Worm (Caenorhabditis elegans) whole organism, L4 larva: ENCODE measurements around the gene dhs-16.

ENCODE experiments used
- Y5F2A.4 ChIP-seq: fragments of 200-800 bp; sonication (Bioruptor generic); optimal IDR thresholded peaks from 2 replicates; lab custom pipeline; 2018; ENCODE audit warnings: mild to moderate bottlenecking, missing genetic modification characterization, missing compliant biosample characterization
- ZK337.2 ChIP-seq: fragments of 200-800 bp; sonication (Bioruptor generic); IDR thresholded peaks from 2 replicates; pipeline ENCODE4 v1.3.6; 2022; ENCODE audit warnings: missing genetic modification reagents, missing genetic modification characterization, missing compliant biosample characterization
- aha-1 ChIP-seq: fragments of 150-350 bp; peaks from one replicate; lab custom pipeline; 2014; ENCODE audit warnings: missing biosample characterization, missing genetic modification characterization
- ama-1 ChIP-seq: fragments of 150-350 bp; optimal IDR thresholded peaks from 2 replicates; lab custom pipeline; 2014; ENCODE audit warnings: inconsistent platforms, mixed read lengths
- attf-4 ChIP-seq: sonication (generic microtip); optimal IDR thresholded peaks from 3 replicates; lab custom pipeline; 2017; ENCODE audit warnings: missing biosample characterization, missing genetic modification characterization
- dmd-9 ChIP-seq: fragments of 200-800 bp; sonication (Bioruptor generic); IDR thresholded peaks from 2 replicates; pipeline ENCODE4 v1.3.6; 2022; ENCODE audit warnings: missing genetic modification reagents, missing genetic modification characterization, missing compliant biosample characterization
- duxl-1 ChIP-seq: sonication (generic microtip); optimal IDR thresholded peaks from 2 replicates; lab custom pipeline; 2016; ENCODE audit warnings: mild to moderate bottlenecking, missing genetic modification characterization, moderate library complexity, missing compliant biosample characterization; ENCODE audit not compliant: poor library complexity
- dve-1 ChIP-seq: sonication (generic microtip); optimal IDR thresholded peaks from 2 replicates; lab custom pipeline; 2017; ENCODE audit warnings: antibody characterized with exemption, mild to moderate bottlenecking, missing genetic modification characterization, missing compliant biosample characterization; ENCODE audit not compliant: insufficient read depth
- egl-27 ChIP-seq: sonication (generic microtip); optimal IDR thresholded peaks from 3 replicates; lab custom pipeline; 2017; ENCODE audit warnings: missing biosample characterization, missing genetic modification reagents, missing genetic modification characterization
- egl-43 ChIP-seq: fragments of 200-800 bp; sonication (Bioruptor generic); IDR thresholded peaks from 2 replicates; pipeline ENCODE4 v1.3.6; 2022; ENCODE audit warnings: missing genetic modification reagents, missing genetic modification characterization, missing compliant biosample characterization
- fkh-10 ChIP-seq: fragments of 150-350 bp; optimal IDR thresholded peaks from 2 replicates; lab custom pipeline; 2014; ENCODE audit warnings: missing biosample characterization, missing genetic modification reagents, missing genetic modification characterization
- hif-1 ChIP-seq, 2 experiments: sonication (generic microtip); optimal IDR thresholded peaks; 2 replicates each; lab custom pipeline; 2016 to 2017; ENCODE audit warnings: missing compliant biosample characterization in 2 of 2, missing genetic modification characterization in 2 of 2, missing genetic modification reagents in 2 of 2, missing genotype in 2 of 2, mild to moderate bottlenecking in 1 of 2
- hlh-11 ChIP-seq: fragments of 200-800 bp; sonication (Bioruptor generic); optimal IDR thresholded peaks from 2 replicates; lab custom pipeline; 2018; ENCODE audit warnings: mild to moderate bottlenecking, missing genetic modification characterization, missing compliant biosample characterization
- hlh-30 ChIP-seq: sonication (generic microtip); optimal IDR thresholded peaks from 2 replicates; lab custom pipeline; 2017; ENCODE audit warnings: antibody characterized with exemption, mild to moderate bottlenecking, missing genetic modification characterization, missing compliant biosample characterization; ENCODE audit not compliant: insufficient read depth
- lin-1 ChIP-seq: fragments of 200-800 bp; sonication (Bioruptor generic); IDR thresholded peaks from 2 replicates; pipeline ENCODE4 v1.3.6; 2022; ENCODE audit warnings: missing genetic modification reagents, missing genetic modification characterization, missing compliant biosample characterization
- lin-15B ChIP-seq: fragments of 150-350 bp; sonication (generic microtip); optimal IDR thresholded peaks from 3 replicates; lab custom pipeline; 2014; ENCODE audit warnings: missing biosample characterization, missing genetic modification characterization
- lir-3 ChIP-seq: sonication (generic microtip); optimal IDR thresholded peaks from 2 replicates; lab custom pipeline; 2016; ENCODE audit warnings: mild to moderate bottlenecking, missing genetic modification characterization, missing compliant biosample characterization
- mep-1 ChIP-seq: fragments of 150-350 bp; sonication (generic microtip); optimal IDR thresholded peaks from 3 replicates; lab custom pipeline; 2014; ENCODE audit warnings: missing biosample characterization, missing genetic modification characterization
- mxl-3 ChIP-seq: fragments of 200-800 bp; sonication (Bioruptor generic); optimal IDR thresholded peaks from 2 replicates; lab custom pipeline; 2018; ENCODE audit warnings: mild to moderate bottlenecking, missing genetic modification characterization, missing compliant biosample characterization
- nhr-102 ChIP-seq: sonication (generic microtip); optimal IDR thresholded peaks from 2 replicates; lab custom pipeline; 2016; ENCODE audit warnings: mild to moderate bottlenecking, missing genetic modification characterization, moderate library complexity, missing compliant biosample characterization
- nhr-48 ChIP-seq: sonication (generic microtip); optimal IDR thresholded peaks from 2 replicates; lab custom pipeline; 2016; ENCODE audit warnings: mild to moderate bottlenecking, missing genetic modification characterization, missing compliant biosample characterization
- nhr-6 ChIP-seq: fragments of 150-350 bp; optimal IDR thresholded peaks from 2 replicates; lab custom pipeline; 2014; ENCODE audit warnings: missing biosample characterization, missing genetic modification characterization
- nhr-76 ChIP-seq: fragments of 150-350 bp; optimal IDR thresholded peaks from 2 replicates; lab custom pipeline; 2014; ENCODE audit warnings: missing biosample characterization, missing genetic modification characterization
- saeg-2 ChIP-seq: fragments of 200-800 bp; sonication (Bioruptor generic); IDR thresholded peaks from 2 replicates; pipeline ENCODE4 v1.3.6; 2022; ENCODE audit warnings: missing genetic modification reagents, missing genetic modification characterization, missing compliant biosample characterization
- skn-1 ChIP-seq: fragments of 150-350 bp; optimal IDR thresholded peaks from 2 replicates; lab custom pipeline; 2014; ENCODE audit warnings: missing biosample characterization, missing genetic modification characterization
- tra-1 ChIP-seq: fragments of 200-800 bp; sonication (Bioruptor generic); IDR thresholded peaks from 2 replicates; pipeline ENCODE4 v1.3.6; 2022; ENCODE audit warnings: missing genetic modification reagents, missing genetic modification characterization, missing compliant biosample characterization
- unc-39 ChIP-seq: sonication (generic microtip); optimal IDR thresholded peaks from 2 replicates; lab custom pipeline; 2017; ENCODE audit warnings: missing biosample characterization, missing genetic modification characterization
- unc-62 ChIP-seq, 3 experiments: fragments of 150-350 bp in 1 of 3; sonication (generic microtip); optimal IDR thresholded peaks in 2 of 3; peaks in 1 of 3; 1 replicate in 1 of 3; 2 replicates in 2 of 3; lab custom pipeline; 2014 to 2017; ENCODE audit warnings: missing biosample characterization in 3 of 3, missing genetic modification characterization in 3 of 3, missing genetic modification reagents in 3 of 3, missing genotype in 1 of 3
- zip-11 ChIP-seq: fragments of 200-800 bp; sonication (Bioruptor generic); IDR thresholded peaks from 2 replicates; pipeline ENCODE4 v1.3.6; 2022; ENCODE audit warnings: missing genetic modification characterization, missing compliant biosample characterization

Gene dhs-16

DNA sequence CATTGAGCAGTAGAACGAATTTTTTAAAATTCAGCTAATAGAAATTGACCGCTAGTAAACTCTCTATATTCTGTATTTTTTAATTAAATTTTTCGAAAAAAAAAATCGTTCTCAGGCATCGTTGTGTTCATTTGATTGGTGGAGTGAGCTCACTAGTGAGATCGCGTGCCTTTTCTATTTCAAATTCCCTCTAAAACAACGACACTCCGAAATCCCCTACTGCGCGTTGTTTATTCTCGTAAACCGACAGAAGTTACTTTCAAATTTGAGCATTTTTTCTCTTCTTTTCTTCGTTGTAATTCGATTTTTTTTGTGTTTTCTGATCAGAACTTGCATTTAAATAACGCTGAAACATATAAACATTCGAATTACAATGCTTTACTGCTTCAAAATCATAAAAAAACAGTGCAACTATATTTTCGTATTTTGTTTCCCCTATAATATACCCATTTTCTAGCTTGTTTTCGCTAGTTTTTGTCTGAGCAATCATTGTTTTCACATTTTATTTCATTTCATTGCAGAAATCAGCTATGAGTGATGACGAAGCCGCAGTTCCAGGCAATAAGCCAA, 44.0 kb upstream of the dhs-16 start, which contains the start of gene syf-3 (continued):
- no peak for TF ChIP-seq dve-1 (tag; lab: Kevin White, UChicago)
- TF ChIP-seq egl-43 (GFP tag; lab: Robert Waterston, UW) = no peak

DNA sequence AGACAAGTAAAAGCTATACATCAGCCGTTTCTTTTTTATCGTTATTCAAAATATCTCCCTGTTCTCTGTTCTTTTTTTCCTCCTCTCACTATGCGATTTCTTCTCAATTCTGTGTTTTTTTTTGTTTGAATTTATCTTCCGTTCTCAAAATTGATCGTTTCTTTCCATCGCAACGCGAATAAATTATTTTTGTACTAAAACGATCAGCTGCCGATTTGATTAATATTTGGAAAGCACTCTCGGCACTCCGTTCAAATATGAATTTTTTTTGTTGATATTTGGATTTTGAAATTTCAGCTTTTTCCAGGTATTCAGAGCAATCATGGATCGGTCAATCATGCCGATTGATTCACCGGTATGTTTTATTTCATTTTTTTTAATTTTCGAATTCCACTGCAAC, 40.4 kb upstream of the dhs-16 start, which contains the start of gene pst-1:
Gene pst-1, plus strand, starts transcription at position 301 of the 400 bp plus-strand sequence.
- TF ChIP-seq lir-3 = no peak
- TF ChIP-seq nhr-48 (tag; lab: Kevin White, UChicago) = no peak
- no peak for TF ChIP-seq hif-1 (tag; optimal IDR thresholded peaks at IDR 0.05; lab: Kevin White, UChicago)
- TF ChIP-seq nhr-76 (tag; lab: Kevin White, UChicago) = no peak
- TF ChIP-seq aha-1 = no peak
- TF ChIP-seq hlh-11 (tag; lab: Kevin White, UChicago) = no peak

DNA sequence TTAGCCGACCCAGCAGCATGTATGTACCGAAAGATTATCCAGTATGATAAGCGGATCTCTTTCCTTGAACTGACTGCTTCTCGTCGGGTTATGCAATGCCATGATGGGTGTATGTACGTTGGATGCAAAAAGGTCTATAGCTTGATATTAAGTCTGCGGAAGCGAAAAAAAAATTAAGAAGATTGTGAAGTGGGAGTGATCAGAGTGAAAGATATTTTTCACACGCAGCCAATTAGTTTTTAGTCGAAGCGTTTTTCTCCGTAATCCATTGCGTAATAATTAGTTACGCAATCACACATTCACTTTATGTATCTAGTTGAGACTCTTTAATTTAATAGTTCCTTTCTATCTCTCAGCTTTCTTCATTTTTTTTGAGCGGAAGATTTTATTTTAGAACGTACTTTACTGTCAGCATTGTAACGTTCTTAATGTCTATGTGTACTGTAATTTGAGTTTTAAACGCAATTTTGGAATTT, 33.8 kb upstream of the dhs-16 start:
- TF ChIP-seq nhr-48 (tag; lab: Kevin White, UChicago) (peak; percentile 61), unc-62 (GFP tag; optimal IDR thresholded peaks at IDR 0.05 in 1 of 2; lab: Kevin White, UChicago) (peak in 1 of 2 experiments; percentile 90), unc-62 (tag; optimal IDR thresholded peaks at IDR 0.05; lab: Kevin White, UChicago) (no peak), zip-11 (GFP tag; lab: Robert Waterston, UW) (no peak)

DNA sequence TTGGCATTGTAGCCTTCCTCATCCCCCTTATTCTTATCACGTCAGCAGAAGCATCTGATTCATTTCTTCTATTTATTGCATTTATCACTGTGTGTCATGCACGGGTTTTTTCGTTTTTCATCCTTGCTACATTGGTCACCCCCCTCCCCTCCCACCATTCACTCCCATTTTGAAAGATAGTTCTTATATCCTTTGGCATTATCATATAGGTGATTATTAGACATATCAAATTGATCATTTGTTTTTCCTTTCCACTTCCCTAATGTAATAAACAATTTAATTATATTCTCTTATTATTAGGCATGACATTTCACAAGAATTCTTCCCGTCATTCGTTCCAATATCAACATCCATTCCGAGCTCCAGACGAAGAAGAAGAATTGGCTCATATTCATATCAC, 32.4 kb upstream of the dhs-16 start, which contains the start of gene M03F8.1:
Gene M03F8.1, plus strand, starts transcription at position 301 of the 400 bp plus-strand sequence.
- peak in 1 of 2 experiments; percentile 75 for TF ChIP-seq unc-62 (GFP tag; optimal IDR thresholded peaks at IDR 0.05 in 1 of 2; lab: Kevin White, UChicago)
- no peak for TF ChIP-seq unc-62 (tag; optimal IDR thresholded peaks at IDR 0.05; lab: Kevin White, UChicago)
- TF ChIP-seq hlh-30 (tag; lab: Kevin White, UChicago) = peak; percentile 51
- no peak for TF ChIP-seq mep-1 (tag; lab: Kevin White, UChicago)
- TF ChIP-seq nhr-102 (tag; lab: Kevin White, UChicago) = no peak
- no peak for TF ChIP-seq hlh-11 (tag; lab: Kevin White, UChicago)

DNA sequence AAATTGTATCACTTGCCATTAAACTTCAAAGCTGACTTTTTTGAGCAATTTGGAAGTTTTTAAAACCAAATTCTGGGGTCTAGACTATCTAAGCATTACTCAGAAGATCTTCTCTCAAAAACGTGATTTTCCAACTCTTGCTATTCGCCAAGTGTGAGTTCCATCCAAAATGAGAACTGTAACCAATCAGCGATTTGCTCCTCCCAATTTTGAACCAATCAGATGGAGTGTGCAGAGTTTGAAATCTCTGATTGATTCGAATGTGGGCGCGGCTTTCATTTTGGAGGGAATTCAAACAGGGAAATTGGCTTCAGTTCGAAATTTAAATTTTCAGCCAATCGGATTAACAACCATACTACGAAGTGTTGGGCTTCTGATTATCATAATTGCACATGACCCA, 30.5 kb upstream of the dhs-16 start:
- TF ChIP-seq hlh-11 (tag; lab: Kevin White, UChicago) = no peak
- TF ChIP-seq ZK337.2 (GFP tag; lab: Robert Waterston, UW) = no peak
- no peak for TF ChIP-seq lin-1 (GFP tag; lab: Robert Waterston, UW)
- TF ChIP-seq attf-4 (tag; lab: Kevin White, UChicago) = no peak
- no peak for TF ChIP-seq unc-62 (GFP tag; optimal IDR thresholded peaks at IDR 0.05 in 1 of 2; lab: Kevin White, UChicago)
- TF ChIP-seq unc-62 (tag; optimal IDR thresholded peaks at IDR 0.05; lab: Kevin White, UChicago) = no peak
- TF ChIP-seq dmd-9 (GFP tag; lab: Robert Waterston, UW) = no peak
- no peak for TF ChIP-seq zip-11 (GFP tag; lab: Robert Waterston, UW)
- no peak for TF ChIP-seq skn-1
- no peak for TF ChIP-seq fkh-10 (GFP tag; lab: Kevin White, UChicago)
- no peak for TF ChIP-seq egl-27
- TF ChIP-seq duxl-1 = no peak
- no peak for TF ChIP-seq nhr-6 (tag; lab: Kevin White, UChicago)
- TF ChIP-seq saeg-2 (GFP tag; lab: Robert Waterston, UW) = no peak
- TF ChIP-seq mxl-3 (GFP tag; lab: Kevin White, UChicago) = no peak
- no peak for TF ChIP-seq nhr-102 (tag; lab: Kevin White, UChicago)
- TF ChIP-seq ama-1 (lab: Kevin White, UChicago) = no peak
- TF ChIP-seq tra-1 (GFP tag; lab: Robert Waterston, UW) = no peak
- no peak for TF ChIP-seq unc-39 (tag; lab: Kevin White, UChicago)
- no peak for TF ChIP-seq lin-15B (tag; lab: Kevin White, UChicago)
- TF ChIP-seq Y5F2A.4 (GFP tag; lab: Kevin White, UChicago) = no peak
